Worm (Caenorhabditis elegans) whole organism, L1 larva: Measurements from ENCODE around the gene copd-1.
A peak's percentile ranks its signal among the peaks of the same experiment; 100 is the strongest.

Source experiments
- C04F5.9 ChIP-seq: sonication (generic microtip); optimal IDR thresholded peaks from 2 replicates; lab custom pipeline; 2016; ENCODE audit warnings: missing genetic modification characterization, missing compliant biosample characterization
- aly-2 ChIP-seq: fragments of 150-350 bp; optimal IDR thresholded peaks from 2 replicates; lab custom pipeline; 2014; ENCODE audit warnings: missing biosample characterization, missing genetic modification characterization
- ceh-63 ChIP-seq: fragments of 200-800 bp; sonication (Bioruptor generic); optimal IDR thresholded peaks from 2 replicates; lab custom pipeline; 2018; ENCODE audit warnings: mild to moderate bottlenecking, missing genetic modification characterization, missing compliant biosample characterization
- ceh-82 ChIP-seq, 3 experiments: fragments of 150-350 bp in 1 of 3; sonication (generic microtip) in 2 of 3; optimal IDR thresholded peaks; 2 replicates each; lab custom pipeline; 2014 to 2017; ENCODE audit warnings: missing biosample characterization in 3 of 3, missing genetic modification characterization in 3 of 3
- ceh-90 ChIP-seq: sonication (generic microtip); optimal IDR thresholded peaks from 2 replicates; lab custom pipeline; 2016; ENCODE audit warnings: missing genetic modification characterization, missing compliant biosample characterization
- ces-1 ChIP-seq: fragments of 150-350 bp; optimal IDR thresholded peaks from 2 replicates; lab custom pipeline; 2014; ENCODE audit warnings: missing biosample characterization, missing genetic modification reagents, missing genetic modification characterization
- dsc-1 ChIP-seq: sonication (generic microtip); optimal IDR thresholded peaks from 2 replicates; lab custom pipeline; 2016; ENCODE audit warnings: mild to moderate bottlenecking, missing genetic modification characterization, missing compliant biosample characterization
- efl-1 ChIP-seq, 4 experiments: fragments of 150-350 bp; optimal IDR thresholded peaks in 3 of 4; peaks in 1 of 4; 1 replicate in 1 of 4; 2 replicates in 3 of 4; lab custom pipeline; 2014; ENCODE audit warnings: missing biosample characterization in 2 of 4, missing genetic modification characterization in 2 of 4, missing genetic modification reagents in 2 of 4
- egl-27 ChIP-seq, 2 experiments: fragments of 150-350 bp in 1 of 2; sonication (generic microtip); optimal IDR thresholded peaks; 3 replicates each; lab custom pipeline; 2017 to 2018; ENCODE audit warnings: missing biosample characterization in 2 of 2, missing genetic modification characterization in 2 of 2, missing genetic modification reagents in 2 of 2
- elt-3 ChIP-seq, 6 experiments: fragments of 150-350 bp in 1 of 6; sonication (generic microtip); optimal IDR thresholded peaks; 2 replicates each; lab custom pipeline; 2017 to 2018; ENCODE audit warnings: missing biosample characterization in 6 of 6, missing genetic modification characterization in 6 of 6, inconsistent platforms in 1 of 6
- fkh-8 ChIP-seq: sonication (generic microtip); optimal IDR thresholded peaks from 2 replicates; lab custom pipeline; 2016; ENCODE audit warnings: mild to moderate bottlenecking, missing genetic modification characterization, missing compliant biosample characterization
- hlh-4 ChIP-seq: sonication (generic microtip); optimal IDR thresholded peaks from 2 replicates; lab custom pipeline; 2016; ENCODE audit warnings: mild to moderate bottlenecking, missing genetic modification characterization, missing compliant biosample characterization
- lin-13 ChIP-seq: fragments of 150-350 bp; optimal IDR thresholded peaks from 2 replicates; lab custom pipeline; 2014; ENCODE audit warnings: missing biosample characterization, missing genetic modification reagents, missing genetic modification characterization
- lin-14 ChIP-seq: fragments of 200-800 bp; sonication (Bioruptor generic); optimal IDR thresholded peaks from 2 replicates; lab custom pipeline; 2018; ENCODE audit warnings: mild to moderate bottlenecking, missing genetic modification characterization, moderate library complexity, missing compliant biosample characterization
- lin-39 ChIP-seq: fragments of 150-350 bp; optimal IDR thresholded peaks from 2 replicates; lab custom pipeline; 2014; ENCODE audit warnings: missing biosample characterization, missing genetic modification reagents, missing genetic modification characterization
- lsy-2 ChIP-seq, 2 experiments: fragments of 150-350 bp; optimal IDR thresholded peaks; 2 replicates each; lab custom pipeline; 2014; ENCODE audit warnings: missing biosample characterization in 2 of 2, missing genetic modification characterization in 2 of 2
- mep-1 ChIP-seq: fragments of 150-350 bp; optimal IDR thresholded peaks from 2 replicates; lab custom pipeline; 2014; ENCODE audit warnings: missing biosample characterization, missing genetic modification characterization
- nhr-19 ChIP-seq: fragments of 200-800 bp; sonication (Bioruptor generic); conservative IDR thresholded peaks from 2 replicates; pipeline ENCODE4 v1.3.6; 2022; ENCODE audit warnings: missing genetic modification characterization, missing compliant biosample characterization
- nhr-71 ChIP-seq: sonication (generic microtip); optimal IDR thresholded peaks from 2 replicates; lab custom pipeline; 2016; ENCODE audit warnings: mild to moderate bottlenecking, missing genetic modification characterization, moderate library complexity, missing compliant biosample characterization
- pag-3 ChIP-seq: sonication (generic microtip); optimal IDR thresholded peaks from 2 replicates; lab custom pipeline; 2017; ENCODE audit warnings: missing genetic modification characterization, mild to moderate bottlenecking, missing compliant biosample characterization, antibody characterized with exemption, borderline replicate concordance; ENCODE audit not compliant: insufficient read depth
- pqm-1 ChIP-seq: sonication (generic microtip); optimal IDR thresholded peaks from 3 replicates; lab custom pipeline; 2017; ENCODE audit warnings: missing biosample characterization, missing genetic modification characterization
- snpc-4 ChIP-seq: fragments of 150-350 bp; optimal IDR thresholded peaks from 2 replicates; lab custom pipeline; 2014; ENCODE audit warnings: missing biosample characterization, missing genetic modification characterization
- unc-62 ChIP-seq: fragments of 150-350 bp; optimal IDR thresholded peaks from 2 replicates; lab custom pipeline; 2014; ENCODE audit warnings: missing biosample characterization, missing genetic modification reagents, missing genetic modification characterization
- unc-86 ChIP-seq: sonication (generic microtip); optimal IDR thresholded peaks from 2 replicates; lab custom pipeline; 2016; ENCODE audit warnings: missing genetic modification characterization, missing compliant biosample characterization
- zip-4 ChIP-seq: fragments of 200-800 bp; sonication (Bioruptor generic); optimal IDR thresholded peaks from 2 replicates; lab custom pipeline; 2018; ENCODE audit warnings: mild to moderate bottlenecking, missing genetic modification characterization, moderate library complexity, missing compliant biosample characterization

Gene copd-1

ce11 chrIII:6581585-6581984 lies 43.2 kb downstream of the copd-1 start, which contains the start of gene acr-21:
Gene acr-21 (plus strand): TSS chrIII:6581885.
- TF ChIP-seq elt-3 (tag; optimal IDR thresholded peaks at IDR 0.05; lab: Kevin White, UChicago) (no peak), C04F5.9 (tag; lab: Kevin White, UChicago) (no peak), unc-86 (no peak), unc-62 (GFP tag; lab: Kevin White, UChicago) (no peak)

ce11 chrIII:6579398-6579797 lies 45.4 kb downstream of the copd-1 start, which contains the start of gene F27B3.8:
Gene F27B3.8 (plus strand): TSS chrIII:6579698.
- no peak for TF ChIP-seq fkh-8 (tag; lab: Kevin White, UChicago)
- no peak for TF ChIP-seq ceh-90 (tag; lab: Kevin White, UChicago)
- no peak for TF ChIP-seq mep-1
- no peak for TF ChIP-seq pag-3 (tag; lab: Kevin White, UChicago)
- TF ChIP-seq ceh-63 (GFP tag; lab: Kevin White, UChicago) = no peak
- TF ChIP-seq aly-2 (tag; lab: Kevin White, UChicago) = no peak
- no peak for TF ChIP-seq nhr-19
- TF ChIP-seq egl-27 (tag; optimal IDR thresholded peaks at IDR 0.05; lab: Kevin White, UChicago) = no peak
- no peak for TF ChIP-seq ceh-82 (tag; optimal IDR thresholded peaks at IDR 0.05; lab: Kevin White, UChicago)
- no peak for TF ChIP-seq lin-39 (tag; lab: Kevin White, UChicago)
- no peak for TF ChIP-seq nhr-71 (tag; lab: Kevin White, UChicago)
- TF ChIP-seq pqm-1 (tag; lab: Kevin White, UChicago) = no peak
- TF ChIP-seq lin-13 (GFP tag; lab: Kevin White, UChicago) = no peak
- no peak for TF ChIP-seq dsc-1 (tag; lab: Kevin White, UChicago)
- TF ChIP-seq elt-3 (tag; optimal IDR thresholded peaks at IDR 0.05; lab: Kevin White, UChicago) = no peak

ce11 chrIII:6578505-6578904 lies 46.3 kb downstream of the copd-1 start, which contains the start of gene F27B3.6:
Gene F27B3.6 (minus strand): TSS chrIII:6578605.
- no peak for TF ChIP-seq ces-1 (GFP tag; lab: Kevin White, UChicago)
- no peak for TF ChIP-seq mep-1
- no peak for TF ChIP-seq snpc-4 (tag; lab: Kevin White, UChicago)
- no peak for TF ChIP-seq hlh-4 (tag; lab: Kevin White, UChicago)
- no peak for TF ChIP-seq lin-13 (GFP tag; lab: Kevin White, UChicago)

ce11 chrIII:6577159-6577558 lies 47.6 kb downstream of the copd-1 start:
- TF ChIP-seq lin-14 (GFP tag; lab: Kevin White, UChicago) (peak; percentile 20), lsy-2 (tag; optimal IDR thresholded peaks at IDR 0.05; lab: Kevin White, UChicago) (no peak), efl-1 (optimal IDR thresholded peaks at IDR 0.05; lab: Kevin White, UChicago) (no peak), efl-1 (GFP tag; optimal IDR thresholded peaks at IDR 0.05 in 1 of 2; lab: Kevin White, UChicago) (peak in 1 of 2 experiments; percentile 72), zip-4 (GFP tag; lab: Kevin White, UChicago) (no peak)
